Worm (Caenorhabditis elegans) whole organism, L3 larva: Measurements from ENCODE around the gene Y58A7A.4.

ENCODE experiments used
- R02D3.7 ChIP-seq: fragments of 150-350 bp; optimal IDR thresholded peaks from 2 replicates; lab custom pipeline; 2014; ENCODE audit warnings: missing biosample characterization, missing genetic modification characterization
- ZK546.5 ChIP-seq: sonication (generic microtip); optimal IDR thresholded peaks from 2 replicates; lab custom pipeline; 2017; ENCODE audit warnings: missing biosample characterization, missing genetic modification characterization
- ama-1 ChIP-seq: fragments of 150-350 bp; optimal IDR thresholded peaks from 2 replicates; lab custom pipeline; 2018
- ceh-28 ChIP-seq: fragments of 150-350 bp; optimal IDR thresholded peaks from 2 replicates; lab custom pipeline; 2014; ENCODE audit warnings: missing biosample characterization, missing genetic modification reagents, missing genetic modification characterization
- ceh-82 ChIP-seq: fragments of 150-350 bp; optimal IDR thresholded peaks from 2 replicates; lab custom pipeline; 2014; ENCODE audit warnings: missing biosample characterization, missing genetic modification characterization
- ceh-9 ChIP-seq: sonication (generic microtip); optimal IDR thresholded peaks from 2 replicates; lab custom pipeline; 2018; ENCODE audit warnings: missing biosample characterization, missing genetic modification characterization
- daf-12 ChIP-seq: fragments of 150-350 bp; optimal IDR thresholded peaks from 2 replicates; lab custom pipeline; 2014; ENCODE audit warnings: missing biosample characterization, missing genetic modification reagents, missing genetic modification characterization
- egl-27 ChIP-seq: sonication (generic microtip); optimal IDR thresholded peaks from 4 replicates; lab custom pipeline; 2017; ENCODE audit warnings: missing biosample characterization, missing genetic modification reagents, missing genetic modification characterization
- egl-5 ChIP-seq: fragments of 150-350 bp; optimal IDR thresholded peaks from 2 replicates; lab custom pipeline; 2017; ENCODE audit warnings: missing biosample characterization, missing genetic modification reagents, missing genetic modification characterization, inconsistent platforms
- elt-1 ChIP-seq: fragments of 150-350 bp; optimal IDR thresholded peaks from 2 replicates; lab custom pipeline; 2014; ENCODE audit warnings: missing biosample characterization, missing genetic modification characterization
- elt-2 ChIP-seq: sonication (generic microtip); optimal IDR thresholded peaks from 2 replicates; lab custom pipeline; 2016; ENCODE audit warnings: missing genetic modification reagents, mild to moderate bottlenecking, missing genetic modification characterization, missing compliant biosample characterization
- elt-3 ChIP-seq, 3 experiments: fragments of 150-350 bp in 1 of 3; sonication (generic microtip) in 2 of 3; optimal IDR thresholded peaks; 2 replicates in 2 of 3; 4 replicates in 1 of 3; lab custom pipeline; 2014 to 2017; ENCODE audit warnings: missing biosample characterization in 3 of 3, missing genetic modification characterization in 3 of 3
- eor-1 ChIP-seq, 2 experiments: fragments of 150-350 bp; optimal IDR thresholded peaks; 2 replicates each; lab custom pipeline; 2014 to 2018; ENCODE audit warnings: missing biosample characterization in 2 of 2, missing genetic modification characterization in 2 of 2
- fkh-10 ChIP-seq: sonication (generic microtip); optimal IDR thresholded peaks from 2 replicates; lab custom pipeline; 2017; ENCODE audit warnings: missing biosample characterization, missing genetic modification reagents, missing genetic modification characterization
- fkh-2 ChIP-seq: fragments of 150-350 bp; optimal IDR thresholded peaks from 2 replicates; lab custom pipeline; 2014; ENCODE audit warnings: missing biosample characterization, missing genetic modification reagents, missing genetic modification characterization
- fos-1 ChIP-seq: fragments of 150-350 bp; optimal IDR thresholded peaks from 2 replicates; lab custom pipeline; 2014; ENCODE audit warnings: missing biosample characterization, missing genetic modification characterization
- hmg-11 ChIP-seq: sonication (generic microtip); optimal IDR thresholded peaks from 2 replicates; lab custom pipeline; 2016; ENCODE audit warnings: missing genetic modification characterization, missing compliant biosample characterization
- jun-1 ChIP-seq: fragments of 150-350 bp; optimal IDR thresholded peaks from 2 replicates; lab custom pipeline; 2014; ENCODE audit warnings: missing biosample characterization, missing genetic modification reagents, missing genetic modification characterization
- lin-15B ChIP-seq: fragments of 150-350 bp; optimal IDR thresholded peaks from 2 replicates; lab custom pipeline; 2014; ENCODE audit warnings: missing biosample characterization, missing genetic modification characterization
- lin-39 ChIP-seq: fragments of 150-350 bp; optimal IDR thresholded peaks from 2 replicates; lab custom pipeline; 2018; ENCODE audit warnings: missing biosample characterization, missing genetic modification reagents, missing genetic modification characterization
- lsy-12 ChIP-seq: sonication (generic microtip); optimal IDR thresholded peaks from 2 replicates; lab custom pipeline; 2016; ENCODE audit warnings: mild to moderate bottlenecking, missing genetic modification characterization, missing compliant biosample characterization
- mdl-1 ChIP-seq: fragments of 150-350 bp; optimal IDR thresholded peaks from 2 replicates; lab custom pipeline; 2014; ENCODE audit warnings: missing biosample characterization, missing genetic modification characterization
- mml-1 ChIP-seq: fragments of 150-350 bp; sonication (generic microtip); optimal IDR thresholded peaks from 3 replicates; lab custom pipeline; 2014; ENCODE audit warnings: missing biosample characterization, missing genetic modification characterization
- nfya-1 ChIP-seq: sonication (generic microtip); optimal IDR thresholded peaks from 2 replicates; lab custom pipeline; 2017; ENCODE audit warnings: missing genetic modification characterization, mild to moderate bottlenecking, missing compliant biosample characterization, antibody characterized with exemption, moderate library complexity; ENCODE audit not compliant: insufficient read depth
- nhr-11 ChIP-seq: fragments of 150-350 bp; optimal IDR thresholded peaks from 2 replicates; lab custom pipeline; 2014; ENCODE audit warnings: missing biosample characterization, missing genetic modification characterization
- nhr-12 ChIP-seq: fragments of 150-350 bp; optimal IDR thresholded peaks from 2 replicates; lab custom pipeline; 2014; ENCODE audit warnings: missing biosample characterization, missing genetic modification characterization
- nhr-23 ChIP-seq: fragments of 150-350 bp; optimal IDR thresholded peaks from 2 replicates; lab custom pipeline; 2014; ENCODE audit warnings: missing biosample characterization, missing genetic modification reagents, missing genetic modification characterization
- nhr-237 ChIP-seq: fragments of 150-350 bp; optimal IDR thresholded peaks from 2 replicates; lab custom pipeline; 2014; ENCODE audit warnings: missing biosample characterization, missing genetic modification characterization
- nhr-25 ChIP-seq: sonication (generic microtip); optimal IDR thresholded peaks from 2 replicates; lab custom pipeline; 2017; ENCODE audit warnings: missing biosample characterization, missing genetic modification characterization
- nhr-43 ChIP-seq: sonication (generic microtip); optimal IDR thresholded peaks from 2 replicates; lab custom pipeline; 2016; ENCODE audit warnings: mild to moderate bottlenecking, missing genetic modification characterization, missing compliant biosample characterization; ENCODE audit not compliant: poor library complexity, severe bottlenecking
- nhr-67 ChIP-seq: fragments of 150-350 bp; optimal IDR thresholded peaks from 2 replicates; lab custom pipeline; 2014; ENCODE audit warnings: missing biosample characterization, missing genetic modification characterization
- nhr-77 ChIP-seq: fragments of 150-350 bp; optimal IDR thresholded peaks from 2 replicates; lab custom pipeline; 2014; ENCODE audit warnings: missing biosample characterization, missing genetic modification characterization
- pha-4 ChIP-seq: fragments of 150-350 bp; optimal IDR thresholded peaks from 2 replicates; lab custom pipeline; 2014; ENCODE audit warnings: missing biosample characterization, missing genetic modification reagents, missing genetic modification characterization
- pqm-1 ChIP-seq: fragments of 150-350 bp; optimal IDR thresholded peaks from 2 replicates; lab custom pipeline; 2017; ENCODE audit warnings: missing biosample characterization, missing genetic modification characterization, inconsistent platforms
- sea-2 ChIP-seq: fragments of 150-350 bp; sonication (generic microtip); optimal IDR thresholded peaks from 4 replicates; lab custom pipeline; 2014; ENCODE audit warnings: missing biosample characterization, missing genetic modification reagents, missing genetic modification characterization
- skn-1 ChIP-seq: fragments of 150-350 bp; optimal IDR thresholded peaks from 2 replicates; lab custom pipeline; 2014; ENCODE audit warnings: missing biosample characterization, missing genetic modification characterization
- snpc-4 ChIP-seq: fragments of 150-350 bp; optimal IDR thresholded peaks from 2 replicates; lab custom pipeline; 2014; ENCODE audit warnings: missing biosample characterization, missing genetic modification characterization
- tbx-2 ChIP-seq: sonication (generic microtip); optimal IDR thresholded peaks from 2 replicates; lab custom pipeline; 2016; ENCODE audit warnings: mild to moderate bottlenecking, missing genetic modification characterization, missing compliant biosample characterization
- unc-39 ChIP-seq: sonication (generic microtip); optimal IDR thresholded peaks from 4 replicates; lab custom pipeline; 2017; ENCODE audit warnings: missing biosample characterization, missing genetic modification characterization
- unc-62 ChIP-seq: fragments of 150-350 bp; sonication (generic microtip); optimal IDR thresholded peaks from 4 replicates; lab custom pipeline; 2014; ENCODE audit warnings: missing biosample characterization, missing genetic modification reagents, missing genetic modification characterization
- zag-1 ChIP-seq: fragments of 150-350 bp; optimal IDR thresholded peaks from 2 replicates; lab custom pipeline; 2014; ENCODE audit warnings: missing biosample characterization, missing genetic modification characterization
- ztf-11 ChIP-seq: fragments of 150-350 bp; optimal IDR thresholded peaks from 2 replicates; lab custom pipeline; 2014; ENCODE audit warnings: missing biosample characterization, missing genetic modification characterization
- ztf-4 ChIP-seq: fragments of 150-350 bp; optimal IDR thresholded peaks from 2 replicates; lab custom pipeline; 2014; ENCODE audit warnings: missing biosample characterization, missing genetic modification characterization

Y58A7A.4 gene

ce11 chrV:5053335-5053734, 31.5 kb downstream of the Y58A7A.4 start, which contains the start of gene cwp-4:
TSS of gene cwp-4 (plus strand) at chrV:5053635.
- TF ChIP-seq snpc-4 (tag; lab: Kevin White, UChicago) (no peak), nhr-12 (no peak), nhr-25 (tag; lab: Kevin White, UChicago) (no peak), R02D3.7 (tag; lab: Kevin White, UChicago) (no peak), sea-2 (no peak)

- no peak for TF ChIP-seq mdl-1
- TF ChIP-seq mml-1 (tag; lab: Kevin White, UChicago): no peak
- no peak for TF ChIP-seq pqm-1 (tag; lab: Kevin White, UChicago)
- TF ChIP-seq nhr-25 (tag; lab: Kevin White, UChicago): no peak
- TF ChIP-seq ZK546.5: no peak
- TF ChIP-seq snpc-4 (tag; lab: Kevin White, UChicago): no peak
- no peak for TF ChIP-seq unc-62 (GFP tag; lab: Kevin White, UChicago)
- TF ChIP-seq daf-12: no peak
- no peak for TF ChIP-seq fkh-2
- no peak for TF ChIP-seq jun-1 (tag; lab: Kevin White, UChicago)
- TF ChIP-seq nhr-23: no peak
- TF ChIP-seq nfya-1 (tag; lab: Kevin White, UChicago): no peak
- TF ChIP-seq elt-1 (tag; lab: Kevin White, UChicago): no peak
- no peak for TF ChIP-seq nhr-77
- TF ChIP-seq nhr-11 (tag; lab: Kevin White, UChicago): no peak
- no peak for TF ChIP-seq fos-1 (tag; lab: Kevin White, UChicago)
- no peak for TF ChIP-seq nhr-43 (tag; lab: Kevin White, UChicago)
Observed at ce11 chrV:5052233-5052632, 32.6 kb downstream of the Y58A7A.4 start, which contains the start of gene K11D12.12. TSS of gene K11D12.12 (plus strand) at chrV:5052261.

- TF ChIP-seq hmg-11 (tag; lab: Kevin White, UChicago): no peak
Observed at ce11 chrV:5050073-5050599, 34.7 kb downstream of the Y58A7A.4 start.

- TF ChIP-seq ceh-28 (tag; lab: Kevin White, UChicago) (peak; percentile 74), jun-1 (tag; lab: Kevin White, UChicago) (peak; percentile 95), ama-1 (lab: Kevin White, UChicago) (peak; percentile 96), fkh-10 (peak; percentile 84), ztf-11 (tag; lab: Kevin White, UChicago) (peak; percentile 2), nhr-77 (peak; percentile 49), egl-27 (tag; lab: Kevin White, UChicago) (peak; percentile 26), unc-39 (tag; lab: Kevin White, UChicago) (no peak), mdl-1 (no peak), fkh-2 (no peak), lin-15B (peak; percentile 90), ceh-9 (tag; lab: Kevin White, UChicago) (no peak), skn-1 (tag; lab: Kevin White, UChicago) (peak; percentile 77), egl-5 (peak; percentile 89), elt-2 (peak; percentile 85), daf-12 (no peak), ztf-4 (tag; lab: Kevin White, UChicago) (peak; percentile 43), pha-4 (tag; lab: Kevin White, UChicago) (peak; percentile 94), nhr-25 (tag; lab: Kevin White, UChicago) (peak; percentile 94), nhr-67 (tag; lab: Kevin White, UChicago) (no peak), nhr-12 (no peak), lin-39 (tag; lab: Kevin White, UChicago) (peak; percentile 85), zag-1 (peak; percentile 9), fos-1 (tag; lab: Kevin White, UChicago) (no peak), lsy-12 (tag; lab: Kevin White, UChicago) (peak; percentile 77), elt-3 (tag; optimal IDR thresholded peaks at IDR 0.05; lab: Kevin White, UChicago) (peak in 1 of 3 experiments; percentile 12), ceh-82 (tag; lab: Kevin White, UChicago) (peak; percentile 61), nhr-43 (tag; lab: Kevin White, UChicago) (peak; percentile 79), mml-1 (tag; lab: Kevin White, UChicago) (no peak), nfya-1 (tag; lab: Kevin White, UChicago) (peak; percentile 95), nhr-11 (tag; lab: Kevin White, UChicago) (peak; percentile 86), eor-1 (tag; optimal IDR thresholded peaks at IDR 0.05; lab: Kevin White, UChicago) (peak in 1 of 2 experiments; percentile 27), sea-2 (peak; percentile 91), pqm-1 (tag; lab: Kevin White, UChicago) (peak; percentile 81), nhr-237 (tag; lab: Kevin White, UChicago) (no peak), snpc-4 (tag; lab: Kevin White, UChicago) (peak; percentile 59), nhr-23 (peak; percentile 88), tbx-2 (tag; lab: Kevin White, UChicago) (peak; percentile 85), unc-62 (GFP tag; lab: Kevin White, UChicago) (peak; percentile 57), ZK546.5 (peak; percentile 77), R02D3.7 (tag; lab: Kevin White, UChicago) (peak; percentile 61)
Observed at ce11 chrV:5049333-5049942, 35.4 kb downstream of the Y58A7A.4 start, which contains the start of the genes pqn-51 and K11D12.14. TSS of gene pqn-51 (plus strand) at chrV:5049607. TSS of gene K11D12.14 (plus strand) at chrV:5049636.
